Fruit fly (Drosophila melanogaster) whole organism, embryonic: ENCODE data around the gene CG4596.
A peak's percentile ranks its signal among the peaks of the same experiment; 100 is the strongest.

Experiments
- Abd-B ChIP-seq: fragments of 200-800 bp; sonication (Bioruptor generic); optimal IDR thresholded peaks from 2 replicates; lab custom pipeline; 2018; ENCODE audit warnings: missing biosample characterization, mild to moderate bottlenecking, missing genetic modification characterization, moderate library complexity
- Bgb ChIP-seq: fragments of 200-800 bp; sonication (Bioruptor generic); IDR thresholded peaks from 2 replicates; pipeline ENCODE4 v1.3.6; 2022; ENCODE audit warnings: missing biosample characterization, missing genetic modification characterization; ENCODE audit not compliant: partially characterized antibody
- CG10431 ChIP-seq: fragments of 200-800 bp; sonication (Bioruptor generic); optimal IDR thresholded peaks from 3 replicates; lab custom pipeline; 2018; ENCODE audit warnings: missing biosample characterization, mild to moderate bottlenecking, missing genetic modification characterization
- CG12104 ChIP-seq: fragments of 200-800 bp; sonication (Bioruptor generic); optimal IDR thresholded peaks from 3 replicates; lab custom pipeline; 2016; ENCODE audit warnings: missing biosample characterization, missing genetic modification characterization
- CG15479 ChIP-seq: fragments of 200-800 bp; sonication (Bioruptor generic); optimal IDR thresholded peaks from 3 replicates; lab custom pipeline; 2019; ENCODE audit warnings: missing biosample characterization, mild to moderate bottlenecking, missing genetic modification characterization, moderate library complexity
- CG17802 ChIP-seq: fragments of 200-800 bp; sonication (Bioruptor generic); optimal IDR thresholded peaks from 2 replicates; lab custom pipeline; 2018; ENCODE audit warnings: missing biosample characterization, mild to moderate bottlenecking, missing genetic modification characterization, moderate library complexity
- CG18619 ChIP-seq: fragments of 200-800 bp; sonication (Bioruptor generic); optimal IDR thresholded peaks from 3 replicates; lab custom pipeline; 2017; ENCODE audit warnings: missing biosample characterization, mild to moderate bottlenecking, missing genetic modification characterization
- CG18764 ChIP-seq: fragments of 200-800 bp; sonication (Bioruptor generic); optimal IDR thresholded peaks from 3 replicates; lab custom pipeline; 2016; ENCODE audit warnings: missing biosample characterization, missing genetic modification characterization
- CG31224 ChIP-seq: fragments of 200-800 bp; sonication (Bioruptor generic); IDR thresholded peaks from 2 replicates; pipeline ENCODE4 v1.3.6; 2022; ENCODE audit warnings: missing biosample characterization, missing genetic modification characterization
- CG31365 ChIP-seq: fragments of 200-800 bp; sonication (Bioruptor generic); optimal IDR thresholded peaks from 2 replicates; lab custom pipeline; 2018; ENCODE audit warnings: missing biosample characterization, mild to moderate bottlenecking, missing genetic modification characterization
- CG32532 ChIP-seq: fragments of 200-800 bp; sonication (Bioruptor generic); IDR thresholded peaks from 2 replicates; pipeline ENCODE4 v1.3.6; 2022; ENCODE audit warnings: missing biosample characterization, missing genetic modification characterization
- CG3726 ChIP-seq: fragments of 200-800 bp; sonication (Bioruptor generic); IDR thresholded peaks from 3 replicates; pipeline ENCODE4, ENCODE4 v1.3.6; 2022; ENCODE audit warnings: missing biosample characterization, missing genetic modification characterization
- CG4707 ChIP-seq: fragments of 200-800 bp; sonication (Bioruptor generic); optimal IDR thresholded peaks from 2 replicates; lab custom pipeline; 2018; ENCODE audit warnings: missing biosample characterization, mild to moderate bottlenecking, missing genetic modification characterization, moderate library complexity
- CG6175 ChIP-seq: fragments of 200-800 bp; sonication (Bioruptor generic); IDR thresholded peaks from 3 replicates; pipeline ENCODE4 v1.3.6; 2022; ENCODE audit warnings: missing biosample characterization, missing genetic modification characterization
- CG6272 ChIP-seq: fragments of 200-800 bp; sonication (Bioruptor generic); IDR thresholded peaks from 2 replicates; pipeline ENCODE4 v1.3.6; 2022; ENCODE audit warnings: missing biosample characterization, missing genetic modification characterization
- CG6765 ChIP-seq: fragments of 200-800 bp; sonication (Bioruptor generic); optimal IDR thresholded peaks from 3 replicates; lab custom pipeline; 2017; ENCODE audit warnings: missing biosample characterization, mild to moderate bottlenecking, missing genetic modification characterization
- CG7271 ChIP-seq: fragments of 200-800 bp; sonication (Bioruptor generic); optimal IDR thresholded peaks from 2 replicates; lab custom pipeline; 2018; ENCODE audit warnings: missing biosample characterization, mild to moderate bottlenecking, missing genetic modification characterization, moderate library complexity
- CG7963 ChIP-seq: fragments of 200-800 bp; sonication (Bioruptor generic); IDR thresholded peaks from 3 replicates; pipeline ENCODE4 v1.3.6; 2022; ENCODE audit warnings: missing biosample characterization, missing genetic modification characterization; ENCODE audit not compliant: partially characterized antibody
- CG8281 ChIP-seq: fragments of 200-800 bp; sonication (Bioruptor generic); optimal IDR thresholded peaks from 2 replicates; lab custom pipeline; 2018; ENCODE audit warnings: missing biosample characterization, mild to moderate bottlenecking, missing genetic modification characterization, moderate library complexity
- CG8388 ChIP-seq: fragments of 200-800 bp; sonication (Bioruptor generic); optimal IDR thresholded peaks from 2 replicates; lab custom pipeline; 2019; ENCODE audit warnings: missing biosample characterization, mild to moderate bottlenecking, missing genetic modification characterization, moderate library complexity
- CG8944 ChIP-seq: fragments of 200-800 bp; sonication (Bioruptor generic); optimal IDR thresholded peaks from 3 replicates; lab custom pipeline; 2016; ENCODE audit warnings: missing biosample characterization, missing genetic modification characterization
- Camta ChIP-seq: fragments of 200-800 bp; sonication (Bioruptor generic); optimal IDR thresholded peaks from 2 replicates; lab custom pipeline; 2016; ENCODE audit warnings: missing biosample characterization, missing genetic modification characterization
- CoRest ChIP-seq: fragments of 200-800 bp; sonication (Bioruptor generic); optimal IDR thresholded peaks from 3 replicates; lab custom pipeline; 2018; ENCODE audit warnings: missing biosample characterization, mild to moderate bottlenecking, missing genetic modification characterization, moderate library complexity
- CrebB ChIP-seq: fragments of 200-800 bp; sonication (Bioruptor generic); optimal IDR thresholded peaks from 3 replicates; lab custom pipeline; 2018; ENCODE audit warnings: missing biosample characterization, mild to moderate bottlenecking, missing genetic modification characterization
- Deaf1 ChIP-seq: fragments of 200-800 bp; optimal IDR thresholded peaks from 3 replicates; lab custom pipeline; 2019; ENCODE audit warnings: missing biosample characterization, mild to moderate bottlenecking, missing genetic modification characterization, moderate library complexity
- Dip2 ChIP-seq: fragments of 200-800 bp; sonication (Bioruptor generic); IDR thresholded peaks from 2 replicates; pipeline ENCODE4 v1.3.6; 2022; ENCODE audit warnings: missing biosample characterization, missing genetic modification characterization
- Dll ChIP-seq: fragments of 200-800 bp; sonication (Bioruptor generic); IDR thresholded peaks from 4 replicates; pipeline ENCODE4 v1.3.6; 2022; ENCODE audit warnings: missing biosample characterization, missing genetic modification characterization; ENCODE audit not compliant: partially characterized antibody
- Doc2 ChIP-seq: fragments of 200-800 bp; sonication (Bioruptor generic); IDR thresholded peaks from 2 replicates; pipeline ENCODE4 v1.3.6; 2022; ENCODE audit warnings: missing biosample characterization, missing genetic modification characterization
- E2f2 ChIP-seq: fragments of 200-800 bp; sonication (Bioruptor generic); IDR thresholded peaks from 2 replicates; pipeline ENCODE4 v1.3.6; 2022; ENCODE audit warnings: missing biosample characterization, missing genetic modification characterization
- Elba2 ChIP-seq: fragments of 200-800 bp; sonication (Bioruptor generic); optimal IDR thresholded peaks from 3 replicates; lab custom pipeline; 2016; ENCODE audit warnings: missing biosample characterization, missing genetic modification characterization
- HLH3B ChIP-seq: fragments of 200-800 bp; sonication (Bioruptor generic); IDR thresholded peaks from 2 replicates; pipeline ENCODE4 v1.3.6; 2022; ENCODE audit warnings: missing biosample characterization, missing genetic modification characterization
- HLH4C ChIP-seq: fragments of 200-800 bp; sonication (Bioruptor generic); IDR thresholded peaks from 3 replicates; pipeline ENCODE4 v1.3.6; 2022; ENCODE audit warnings: missing biosample characterization, missing genetic modification characterization; ENCODE audit not compliant: partially characterized antibody
- Hmr ChIP-seq: fragments of 200-800 bp; sonication (Bioruptor generic); optimal IDR thresholded peaks from 3 replicates; lab custom pipeline; 2017; ENCODE audit warnings: mild to moderate bottlenecking, missing biosample characterization, missing genetic modification reagents, missing genetic modification characterization
- Hr3 ChIP-seq: fragments of 200-800 bp; sonication (Bioruptor generic); optimal IDR thresholded peaks from 3 replicates; lab custom pipeline; 2016; ENCODE audit warnings: missing biosample characterization, missing genetic modification characterization
- Med ChIP-seq: fragments of 200-800 bp; sonication (Bioruptor generic); peaks from one replicate; lab custom pipeline; 2016; ENCODE audit warnings: missing biosample characterization, missing genetic modification characterization, mild to moderate bottlenecking, inconsistent platforms, moderate library complexity
- bab2 ChIP-seq: fragments of 200-800 bp; sonication (Bioruptor generic); optimal IDR thresholded peaks from 2 replicates; lab custom pipeline; 2016; ENCODE audit warnings: missing biosample characterization, missing genetic modification characterization
- btn ChIP-seq: fragments of 200-800 bp; sonication (Bioruptor generic); optimal IDR thresholded peaks from 2 replicates; lab custom pipeline; 2016; ENCODE audit warnings: missing biosample characterization, missing genetic modification characterization
- dimm ChIP-seq: fragments of 200-800 bp; sonication (Bioruptor generic); IDR thresholded peaks from 2 replicates; pipeline ENCODE4 v1.3.6; 2022; ENCODE audit warnings: missing biosample characterization, missing genetic modification characterization
- ewg ChIP-seq: fragments of 200-800 bp; sonication (Bioruptor generic); optimal IDR thresholded peaks from 3 replicates; lab custom pipeline; 2017; ENCODE audit warnings: mild to moderate bottlenecking, missing biosample characterization, missing genetic modification reagents, missing genetic modification characterization
- ftz-f1 ChIP-seq: fragments of 200-800 bp; sonication (Bioruptor generic); optimal IDR thresholded peaks from 2 replicates; lab custom pipeline; 2016; ENCODE audit warnings: missing biosample characterization, missing genetic modification characterization
- kah ChIP-seq: fragments of 200-800 bp; sonication (Bioruptor generic); optimal IDR thresholded peaks from 2 replicates; lab custom pipeline; 2018; ENCODE audit warnings: missing biosample characterization, mild to moderate bottlenecking, missing genetic modification characterization
- knrl ChIP-seq: fragments of 200-800 bp; sonication (Bioruptor generic); IDR thresholded peaks from 3 replicates; pipeline ENCODE4 v1.3.6; 2022; ENCODE audit warnings: missing biosample characterization, missing genetic modification characterization; ENCODE audit not compliant: partially characterized antibody
- mam ChIP-seq: fragments of 200-800 bp; sonication (Bioruptor generic); optimal IDR thresholded peaks from 3 replicates; lab custom pipeline; 2016; ENCODE audit warnings: missing biosample characterization, missing genetic modification characterization
- nom ChIP-seq: fragments of 200-800 bp; sonication (Bioruptor generic); optimal IDR thresholded peaks from 2 replicates; lab custom pipeline; 2017; ENCODE audit warnings: missing biosample characterization, missing genetic modification characterization, mild to moderate bottlenecking, moderate library complexity, missing genetic modification reagents
- pnt ChIP-seq: fragments of 200-800 bp; sonication (Bioruptor generic); optimal IDR thresholded peaks from 3 replicates; lab custom pipeline; 2016; ENCODE audit warnings: missing biosample characterization, missing genetic modification characterization
- psq ChIP-seq: fragments of 200-800 bp; sonication (Bioruptor generic); optimal IDR thresholded peaks from 2 replicates; lab custom pipeline; 2017; ENCODE audit warnings: missing biosample characterization, missing genetic modification characterization
- sens ChIP-seq: fragments of 200-800 bp; sonication (Bioruptor generic); peaks from one replicate; lab custom pipeline; 2016; ENCODE audit warnings: missing biosample characterization, missing genetic modification characterization
- seq ChIP-seq: fragments of 200-800 bp; sonication (Bioruptor generic); IDR thresholded peaks from 2 replicates; pipeline ENCODE4 v1.3.6; 2022; ENCODE audit warnings: missing biosample characterization, missing genetic modification characterization
- sisA ChIP-seq: fragments of 200-800 bp; sonication (Bioruptor generic); IDR thresholded peaks from 2 replicates; pipeline ENCODE4 v1.3.6; 2022; ENCODE audit warnings: missing biosample characterization, missing genetic modification characterization
- sqz ChIP-seq: fragments of 200-800 bp; sonication (Bioruptor generic); optimal IDR thresholded peaks from 3 replicates; lab custom pipeline; 2018; ENCODE audit warnings: missing biosample characterization, mild to moderate bottlenecking, missing genetic modification characterization
- trh ChIP-seq: fragments of 200-800 bp; sonication (Bioruptor generic); optimal IDR thresholded peaks from 2 replicates; lab custom pipeline; 2016; ENCODE audit warnings: missing biosample characterization, missing genetic modification characterization

The CG4596 gene

DNA sequence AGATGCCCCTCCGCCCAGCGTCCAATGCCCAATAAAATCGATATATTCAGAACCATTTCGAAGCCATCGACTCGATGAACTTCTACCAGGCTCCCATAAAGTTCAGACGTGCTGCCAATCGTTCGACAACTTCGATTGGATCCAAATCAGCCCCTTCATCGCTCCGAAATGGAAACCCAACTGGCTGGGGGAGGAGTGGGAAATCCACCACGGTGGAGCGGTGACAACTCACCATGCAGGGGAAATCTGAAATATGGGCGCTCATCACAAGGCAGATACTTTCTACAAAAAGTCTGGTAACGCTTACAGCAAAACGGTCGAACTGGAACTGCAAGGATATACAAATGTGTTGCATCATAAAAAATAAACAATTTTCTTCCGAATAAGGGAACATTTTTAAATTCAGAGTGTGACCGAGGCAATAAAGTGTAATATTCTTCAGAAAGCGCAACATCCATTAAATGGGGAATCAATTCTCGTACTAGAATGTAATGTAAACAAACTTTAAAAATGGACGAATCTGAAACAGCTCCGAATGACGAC, 20.5 kb upstream of the CG4596 start, which contains the start of gene CG4565 (continued):
- TF ChIP-seq CoRest = peak; percentile 10
- TF ChIP-seq Doc2 (GFP tag; lab: Robert Waterston, UW) = no peak
- TF ChIP-seq dimm (GFP tag; lab: Robert Waterston, UW) = no peak
- TF ChIP-seq Deaf1 (tag; lab: Kevin White, UChicago) = no peak
- TF ChIP-seq CrebB (tag; lab: Kevin White, UChicago) = peak; percentile 1
- TF ChIP-seq CG8944 (GFP tag; lab: Kevin White, UChicago) = no peak
- TF ChIP-seq sisA = no peak
- no peak for TF ChIP-seq psq (GFP tag; lab: Kevin White, UChicago)
- no peak for TF ChIP-seq pnt (GFP tag; lab: Kevin White, UChicago)
- no peak for TF ChIP-seq Abd-B
- TF ChIP-seq CG12104 (GFP tag; lab: Kevin White, UChicago) = no peak
- TF ChIP-seq btn (GFP tag; lab: Kevin White, UChicago) = no peak
- TF ChIP-seq Elba2 (GFP tag; lab: Kevin White, UChicago) = no peak
- TF ChIP-seq E2f2 = peak; percentile 62
- no peak for TF ChIP-seq CG6175 (GFP tag; lab: Robert Waterston, UW)
- TF ChIP-seq sens (GFP tag; lab: Kevin White, UChicago) = peak; percentile 13
- TF ChIP-seq ewg (GFP tag; lab: Kevin White, UChicago) = no peak
- TF ChIP-seq Bgb (GFP tag; lab: Robert Waterston, UW) = peak; percentile 29; the same call in 1 of the 2 replicates
- TF ChIP-seq CG4707 (GFP tag; lab: Kevin White, UChicago) = no peak
- TF ChIP-seq CG7963 = no peak
- no peak for TF ChIP-seq knrl (GFP tag; lab: Robert Waterston, UW)
- no peak for TF ChIP-seq mam (GFP tag; lab: Kevin White, UChicago)
- no peak for TF ChIP-seq CG32532 (GFP tag; lab: Robert Waterston, UW)
- no peak for TF ChIP-seq CG18764 (GFP tag; lab: Kevin White, UChicago)
- TF ChIP-seq sqz (GFP tag; lab: Kevin White, UChicago) = no peak
- no peak for TF ChIP-seq CG8388
- TF ChIP-seq HLH4C (GFP tag; lab: Robert Waterston, UW) = peak; percentile 35; the same call in 1 of the 3 replicates
- TF ChIP-seq bab2 = no peak
- TF ChIP-seq seq (GFP tag; lab: Robert Waterston, UW) = no peak
- no peak for TF ChIP-seq Hr3 (GFP tag; lab: Kevin White, UChicago)
- no peak for TF ChIP-seq CG3726 (GFP tag; lab: Robert Waterston, UW)
- no peak for TF ChIP-seq CG7271 (tag; lab: Kevin White, UChicago)
- TF ChIP-seq CG6765 = peak; percentile 25
- no peak for TF ChIP-seq CG31365 (tag; lab: Kevin White, UChicago)
- no peak for TF ChIP-seq CG10431 (GFP tag; lab: Kevin White, UChicago)
- TF ChIP-seq ftz-f1 = peak; percentile 54
- no peak for TF ChIP-seq CG18619 (GFP tag; lab: Kevin White, UChicago)
- TF ChIP-seq Dip2 (GFP tag; lab: Robert Waterston, UW) = no peak
- no peak for TF ChIP-seq HLH3B (GFP tag; lab: Robert Waterston, UW)
- TF ChIP-seq Camta (GFP tag; lab: Kevin White, UChicago) = no peak
- no peak for TF ChIP-seq CG15479 (GFP tag; lab: Kevin White, UChicago)
- no peak for TF ChIP-seq CG17802 (tag; lab: Kevin White, UChicago)
- peak; percentile 99 for TF ChIP-seq CG31224 (GFP tag; lab: Robert Waterston, UW)
- peak; percentile 61 for TF ChIP-seq Dll (GFP tag; lab: Robert Waterston, UW)
- TF ChIP-seq Med = peak; percentile 74
- no peak for TF ChIP-seq trh (GFP tag; lab: Kevin White, UChicago)
- peak; percentile 31 for TF ChIP-seq Hmr (GFP tag; lab: Kevin White, UChicago)
- TF ChIP-seq nom = peak; percentile 9
- no peak for TF ChIP-seq kah (GFP tag; lab: Kevin White, UChicago)
- TF ChIP-seq CG6272 (GFP tag; lab: Robert Waterston, UW) = no peak
- no peak for TF ChIP-seq CG8281 (tag; lab: Kevin White, UChicago)
